Worm (Caenorhabditis elegans): Measurements from ENCODE around the gene aexr-2.

aexr-2 gene

DNA sequence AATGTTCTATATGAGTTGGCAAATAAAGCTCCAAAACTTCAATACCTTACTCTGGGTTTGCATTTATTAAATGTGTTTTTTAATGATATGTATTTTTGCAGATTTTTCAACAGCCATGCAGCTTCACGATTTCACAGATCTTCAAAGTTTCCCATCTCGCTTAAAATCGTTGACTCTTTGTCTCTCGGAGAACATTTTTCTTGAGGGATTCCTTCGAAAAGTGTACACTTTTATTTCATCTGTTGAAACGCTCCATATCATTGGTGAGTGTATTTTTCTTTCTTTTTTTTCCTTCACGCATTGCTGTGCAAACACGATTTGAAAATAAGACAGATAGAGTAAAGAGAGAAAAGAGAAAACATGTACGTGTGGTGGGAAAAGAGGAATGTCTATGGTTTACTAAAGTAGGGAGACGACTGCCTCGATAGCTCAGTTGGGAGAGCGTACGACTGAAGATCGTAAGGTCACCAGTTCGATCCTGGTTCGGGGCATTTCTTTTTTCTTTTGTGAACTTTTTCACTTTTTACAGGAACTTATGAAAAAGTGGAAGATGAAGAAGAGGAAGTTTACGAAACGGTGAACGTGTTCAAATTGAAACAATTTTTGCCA, 38.1 kb downstream of the aexr-2 start (continued):
- TF ChIP-seq ZK337.2 (GFP tag; IDR thresholded peaks at IDR 0.05) (0 out of 2 replicates have a peak, but pooled peaks have one; percentile 45), ceh-62 (tag; optimal IDR thresholded peaks at IDR 0.05) (no peak), dve-1 (tag; optimal IDR thresholded peaks at IDR 0.05; ENCODE audit: insufficient read depth) (peak; percentile 52), ZK546.5 (tag; optimal IDR thresholded peaks at IDR 0.05) (no peak), snpc-4 (tag; optimal IDR thresholded peaks at IDR 0.05) (no peak), nhr-41 (GFP tag; IDR thresholded peaks at IDR 0.05) (peak; percentile 59; the same call in 1 of the 2 replicates), unc-39 (tag; optimal IDR thresholded peaks at IDR 0.05) (no peak), ceh-82 (tag; optimal IDR thresholded peaks at IDR 0.05) (no peak), daf-12 (tag; optimal IDR thresholded peaks at IDR 0.05) (no peak), nhr-25 (tag; optimal IDR thresholded peaks at IDR 0.05; ENCODE audit: borderline replicate concordance, insufficient read depth) (no peak), T26A8.4 (GFP tag; IDR thresholded peaks at IDR 0.05) (no peak), tag-97 (GFP tag; IDR thresholded peaks at IDR 0.05) (no peak), zag-1 (tag; optimal IDR thresholded peaks at IDR 0.05) (no peak), unc-62 (GFP tag; optimal IDR thresholded peaks at IDR 0.05 in 1 of 2) (peak in 1 of 2 experiments; percentile 94), unc-62 (tag; optimal IDR thresholded peaks at IDR 0.05) (no peak), nhr-77 (tag; optimal IDR thresholded peaks at IDR 0.05) (peak; percentile 38), lsy-2 (tag; optimal IDR thresholded peaks at IDR 0.05) (no peak), mep-1 (tag; optimal IDR thresholded peaks at IDR 0.05) (peak; percentile 83), hlh-30 (tag; optimal IDR thresholded peaks at IDR 0.05; ENCODE audit: insufficient read depth) (peak; percentile 79), nhr-10 (tag; optimal IDR thresholded peaks at IDR 0.05) (no peak), daf-8 (GFP tag; IDR thresholded peaks at IDR 0.05) (no peak), D1046.2 (GFP tag; IDR thresholded peaks at IDR 0.05) (peak; percentile 72; the same call in 1 of the 2 replicates), nhr-237 (tag; optimal IDR thresholded peaks at IDR 0.05) (no peak), ceh-28 (tag; optimal IDR thresholded peaks at IDR 0.05) (no peak), lin-1 (GFP tag; IDR thresholded peaks at IDR 0.05) (peak; percentile 91), madf-9 (GFP tag; conservative IDR thresholded peaks at IDR 0.05) (peak; percentile 91), F26F4.8 (GFP tag; conservative IDR thresholded peaks at IDR 0.05) (peak; percentile 94), mes-2 (tag; optimal IDR thresholded peaks at IDR 0.05; ENCODE audit: poor library complexity, severe bottlenecking) (peak; percentile 87), ctbp-1 (GFP tag; IDR thresholded peaks at IDR 0.05) (peak; percentile 91), Y105C5A.15 (GFP tag; IDR thresholded peaks at IDR 0.05) (peak; percentile 89; the same call in 1 of the 2 replicates), nhr-11 (tag; optimal IDR thresholded peaks at IDR 0.05) (peak; percentile 57), Y5F2A.4 (GFP tag; optimal IDR thresholded peaks at IDR 0.05) (peak; percentile 61), lir-3 (tag; optimal IDR thresholded peaks at IDR 0.05) (peak; percentile 37), madf-5 (GFP tag; IDR thresholded peaks at IDR 0.05) (peak; percentile 63 to 96; a peak in 3 of 4 replicates), dpl-1 (GFP tag; optimal IDR thresholded peaks at IDR 0.05) (no peak), duxl-1 (tag; optimal IDR thresholded peaks at IDR 0.05; ENCODE audit: poor library complexity) (no peak), mdl-1 (tag; optimal IDR thresholded peaks at IDR 0.05) (peak in 1 of 2 experiments; percentile 48), hif-1 (tag; optimal IDR thresholded peaks at IDR 0.05) (no peak), cey-2 (tag; optimal IDR thresholded peaks at IDR 0.05; ENCODE audit: borderline replicate concordance, insufficient read depth) (no peak), hmg-1.1 (GFP tag; IDR thresholded peaks at IDR 0.05) (peak; percentile 91), nhr-111 (GFP tag; optimal IDR thresholded peaks at IDR 0.05) (no peak), ztf-7 (tag; optimal IDR thresholded peaks at IDR 0.05) (peak; percentile 60), fos-1 (tag; optimal IDR thresholded peaks at IDR 0.05) (no peak), lin-38 (GFP tag; IDR thresholded peaks at IDR 0.05) (no peak; the same call in 1 of the 2 replicates), attf-4 (tag; optimal IDR thresholded peaks at IDR 0.05) (no peak), spr-1 (tag; optimal IDR thresholded peaks at IDR 0.05) (peak; percentile 49), zip-11 (GFP tag; IDR thresholded peaks at IDR 0.05) (0 out of 2 replicates have a peak, but pooled peaks have one; percentile 52), nhr-42 (GFP tag; IDR thresholded peaks at IDR 0.05) (no peak; the same call in 1 of the 2 replicates), nhr-28 (tag; optimal IDR thresholded peaks at IDR 0.05) (no peak), lin-39 (tag; optimal IDR thresholded peaks at IDR 0.05) (no peak)
